Fruit fly (Drosophila melanogaster) whole organism, embryonic: ENCODE measurements around the gene hale.

Source experiments
- Atf6 ChIP-seq: fragments of 200-800 bp; sonication (Bioruptor generic); IDR thresholded peaks from 2 replicates; pipeline ENCODE4 v1.3.6; 2022; ENCODE audit warnings: missing biosample characterization, missing genetic modification characterization
- B-H1 ChIP-seq: fragments of 200-800 bp; sonication (Bioruptor generic); IDR thresholded peaks from 3 replicates; pipeline ENCODE4 v1.3.6; 2022; ENCODE audit warnings: missing biosample characterization, missing genetic modification characterization
- CG10654 ChIP-seq: fragments of 200-800 bp; sonication (Bioruptor generic); optimal IDR thresholded peaks from 2 replicates; lab custom pipeline; 2016; ENCODE audit warnings: missing biosample characterization, missing genetic modification characterization
- CG11456 ChIP-seq: fragments of 200-800 bp; sonication (Bioruptor generic); IDR thresholded peaks from 3 replicates; pipeline ENCODE4 v1.3.6; 2022; ENCODE audit warnings: missing biosample characterization, missing genetic modification characterization
- CG1233 ChIP-seq: fragments of 200-800 bp; sonication (Bioruptor generic); optimal IDR thresholded peaks from 4 replicates; lab custom pipeline; 2018; ENCODE audit warnings: missing biosample characterization, mild to moderate bottlenecking, missing genetic modification characterization
- CG15514 ChIP-seq: fragments of 200-800 bp; sonication (Bioruptor generic); optimal IDR thresholded peaks from 3 replicates; lab custom pipeline; 2017; ENCODE audit warnings: missing biosample characterization, missing genetic modification characterization, mild to moderate bottlenecking, moderate library complexity, missing genetic modification reagents
- CG17912 ChIP-seq: fragments of 200-800 bp; sonication (Bioruptor generic); optimal IDR thresholded peaks from 2 replicates; lab custom pipeline; 2018; ENCODE audit warnings: missing biosample characterization, mild to moderate bottlenecking, missing genetic modification characterization
- CG2199 ChIP-seq: fragments of 200-800 bp; sonication (Bioruptor generic); IDR thresholded peaks from 3 replicates; pipeline ENCODE4 v1.3.6; 2022; ENCODE audit warnings: missing biosample characterization, missing genetic modification characterization
- CG2678 ChIP-seq: fragments of 200-800 bp; sonication (Bioruptor generic); optimal IDR thresholded peaks from 3 replicates; lab custom pipeline; 2019; ENCODE audit warnings: missing biosample characterization, mild to moderate bottlenecking, missing genetic modification characterization, moderate library complexity
- CG31441 ChIP-seq: fragments of 200-800 bp; sonication (Bioruptor generic); IDR thresholded peaks from 2 replicates; pipeline ENCODE4 v1.3.6; 2022; ENCODE audit warnings: missing biosample characterization, missing genetic modification characterization
- CG34224 ChIP-seq: fragments of 200-800 bp; sonication (Bioruptor generic); IDR thresholded peaks from 3 replicates; pipeline ENCODE4 v1.3.6; 2022; ENCODE audit warnings: missing biosample characterization, missing genetic modification characterization; ENCODE audit not compliant: partially characterized antibody
- CG6254 ChIP-seq: fragments of 200-800 bp; sonication (Bioruptor generic); optimal IDR thresholded peaks from 3 replicates; lab custom pipeline; 2017; ENCODE audit warnings: mild to moderate bottlenecking, missing biosample characterization, missing genetic modification reagents, missing genetic modification characterization
- CG7928 ChIP-seq: fragments of 200-800 bp; sonication (Bioruptor generic); optimal IDR thresholded peaks from 2 replicates; lab custom pipeline; 2017; ENCODE audit warnings: missing biosample characterization, mild to moderate bottlenecking, missing genetic modification characterization
- CG7963 ChIP-seq: fragments of 200-800 bp; sonication (Bioruptor generic); IDR thresholded peaks from 3 replicates; pipeline ENCODE4 v1.3.6; 2022; ENCODE audit warnings: missing biosample characterization, missing genetic modification characterization; ENCODE audit not compliant: partially characterized antibody
- CG8765 ChIP-seq: fragments of 200-800 bp; sonication (Bioruptor generic); IDR thresholded peaks from 2 replicates; pipeline ENCODE4 v1.3.6; 2022; ENCODE audit warnings: missing biosample characterization, missing genetic modification characterization
- CkIIα-i1 ChIP-seq: fragments of 200-800 bp; sonication (Bioruptor generic); IDR thresholded peaks from 2 replicates; pipeline ENCODE4 v1.3.6; 2022; ENCODE audit warnings: missing biosample characterization, missing genetic modification characterization
- CrebB ChIP-seq: fragments of 200-800 bp; sonication (Bioruptor generic); optimal IDR thresholded peaks from 3 replicates; lab custom pipeline; 2018; ENCODE audit warnings: missing biosample characterization, mild to moderate bottlenecking, missing genetic modification characterization
- Deaf1 ChIP-seq: fragments of 200-800 bp; optimal IDR thresholded peaks from 3 replicates; lab custom pipeline; 2019; ENCODE audit warnings: missing biosample characterization, mild to moderate bottlenecking, missing genetic modification characterization, moderate library complexity
- Doc2 ChIP-seq: fragments of 200-800 bp; sonication (Bioruptor generic); IDR thresholded peaks from 2 replicates; pipeline ENCODE4 v1.3.6; 2022; ENCODE audit warnings: missing biosample characterization, missing genetic modification characterization
- Doc3 ChIP-seq: fragments of 200-800 bp; sonication (Bioruptor generic); IDR thresholded peaks from 3 replicates; pipeline ENCODE4 v1.3.6; 2022; ENCODE audit warnings: missing biosample characterization, missing genetic modification characterization; ENCODE audit not compliant: partially characterized antibody
- Dref ChIP-seq: fragments of 200-800 bp; sonication (Bioruptor generic); IDR thresholded peaks from 2 replicates; pipeline ENCODE4 v1.3.6; 2022; ENCODE audit warnings: missing biosample characterization, missing genetic modification characterization
- E2f1 ChIP-seq: fragments of 200-800 bp; sonication (Bioruptor generic); IDR thresholded peaks from 2 replicates; pipeline ENCODE4 v1.3.6; 2022; ENCODE audit warnings: missing biosample characterization, missing genetic modification characterization
- Ets97D ChIP-seq: fragments of 200-800 bp; sonication (Bioruptor generic); optimal IDR thresholded peaks from 3 replicates; lab custom pipeline; 2016; ENCODE audit warnings: missing biosample characterization, missing genetic modification characterization
- Jarid2 ChIP-seq: fragments of 200-800 bp; sonication (Bioruptor generic); optimal IDR thresholded peaks from 3 replicates; lab custom pipeline; 2017; ENCODE audit warnings: mild to moderate bottlenecking, missing biosample characterization, missing genetic modification reagents, missing genetic modification characterization
- Trl ChIP-seq, 3 experiments: fragments of >200 bp in 2 of 3; fragments of 200-800 bp in 1 of 3; sonication (Bioruptor generic) in 1 of 3; optimal IDR thresholded peaks; 2 replicates in 1 of 3; 3 replicates in 2 of 3; lab custom pipeline; 2016 to 2017; ENCODE audit warnings: missing biosample characterization in 1 of 3, missing genetic modification characterization in 1 of 3
- caup ChIP-seq: fragments of 200-800 bp; sonication (Bioruptor generic); optimal IDR thresholded peaks from 3 replicates; lab custom pipeline; 2017; ENCODE audit warnings: missing biosample characterization, mild to moderate bottlenecking, missing genetic modification characterization, moderate library complexity; ENCODE audit not compliant: severe bottlenecking
- cg ChIP-seq: fragments of 200-800 bp; sonication (Bioruptor generic); optimal IDR thresholded peaks from 3 replicates; lab custom pipeline; 2019; ENCODE audit warnings: missing biosample characterization, mild to moderate bottlenecking, missing genetic modification characterization, moderate library complexity
- dm ChIP-seq: fragments of 200-800 bp; sonication (Bioruptor generic); optimal IDR thresholded peaks from 3 replicates; lab custom pipeline; 2016; ENCODE audit warnings: missing biosample characterization, missing genetic modification characterization
- ewg ChIP-seq: fragments of 200-800 bp; sonication (Bioruptor generic); optimal IDR thresholded peaks from 3 replicates; lab custom pipeline; 2017; ENCODE audit warnings: mild to moderate bottlenecking, missing biosample characterization, missing genetic modification reagents, missing genetic modification characterization
- fd64A ChIP-seq: fragments of 200-800 bp; sonication (Bioruptor generic); optimal IDR thresholded peaks from 3 replicates; lab custom pipeline; 2018; ENCODE audit warnings: missing biosample characterization, mild to moderate bottlenecking, missing genetic modification characterization
- ftz-f1 ChIP-seq: fragments of 200-800 bp; sonication (Bioruptor generic); optimal IDR thresholded peaks from 2 replicates; lab custom pipeline; 2016; ENCODE audit warnings: missing biosample characterization, missing genetic modification characterization
- gsb ChIP-seq: fragments of 200-800 bp; sonication (Bioruptor generic); IDR thresholded peaks from 2 replicates; pipeline ENCODE4 v1.3.6; 2022; ENCODE audit warnings: missing biosample characterization, missing genetic modification characterization
- gsb-n ChIP-seq: fragments of 200-800 bp; sonication (Bioruptor generic); optimal IDR thresholded peaks from 3 replicates; lab custom pipeline; 2018; ENCODE audit warnings: missing biosample characterization, mild to moderate bottlenecking, missing genetic modification characterization
- gt ChIP-seq: fragments of 200-800 bp; sonication (Bioruptor generic); IDR thresholded peaks from 2 replicates; pipeline ENCODE4 v1.3.6; 2022; ENCODE audit warnings: missing biosample characterization, missing genetic modification characterization
- hkb ChIP-seq, 2 experiments: fragments of 200-800 bp in 1 of 2; fragments of >200 bp in 1 of 2; sonication (Bioruptor generic) in 1 of 2; IDR thresholded peaks in 1 of 2; optimal IDR thresholded peaks in 1 of 2; 2 replicates each; pipeline versions ENCODE4 v1.3.6 to Lab custom; 2017 to 2022; ENCODE audit warnings: missing biosample characterization in 1 of 2, missing genetic modification characterization in 1 of 2
- kah ChIP-seq: fragments of 200-800 bp; sonication (Bioruptor generic); optimal IDR thresholded peaks from 2 replicates; lab custom pipeline; 2018; ENCODE audit warnings: missing biosample characterization, mild to moderate bottlenecking, missing genetic modification characterization
- ken ChIP-seq: fragments of 200-800 bp; sonication (Bioruptor generic); IDR thresholded peaks from 3 replicates; pipeline ENCODE4 v1.3.6; 2022; ENCODE audit warnings: missing biosample characterization, missing genetic modification characterization
- lab ChIP-seq: fragments of 200-800 bp; sonication (Bioruptor generic); optimal IDR thresholded peaks from 3 replicates; lab custom pipeline; 2017; ENCODE audit warnings: missing biosample characterization, missing genetic modification characterization, mild to moderate bottlenecking, moderate library complexity, missing genetic modification reagents
- nau ChIP-seq: fragments of 200-800 bp; sonication (Bioruptor generic); optimal IDR thresholded peaks from 3 replicates; lab custom pipeline; 2017; ENCODE audit warnings: missing biosample characterization, mild to moderate bottlenecking, missing genetic modification characterization, missing genetic modification reagents
- oc ChIP-seq: fragments of 200-800 bp; sonication (Bioruptor generic); optimal IDR thresholded peaks from 2 replicates; lab custom pipeline; 2018; ENCODE audit warnings: missing biosample characterization, mild to moderate bottlenecking, missing genetic modification characterization, moderate library complexity
- pan ChIP-seq, 4 experiments: fragments of >200 bp in 3 of 4; fragments of 200-800 bp in 1 of 4; sonication (Bioruptor generic) in 1 of 4; optimal IDR thresholded peaks in 3 of 4; IDR thresholded peaks in 1 of 4; 2 replicates each; pipeline versions ENCODE4 v1.3.6 to Lab custom; 2017 to 2022; ENCODE audit warnings: missing biosample characterization in 2 of 4, missing genetic modification characterization in 2 of 4, mixed read lengths in 1 of 4
- sens ChIP-seq: fragments of 200-800 bp; sonication (Bioruptor generic); peaks from one replicate; lab custom pipeline; 2016; ENCODE audit warnings: missing biosample characterization, missing genetic modification characterization
- sens-2 ChIP-seq: fragments of 200-800 bp; sonication (Bioruptor generic); IDR thresholded peaks from 2 replicates; pipeline ENCODE4 v1.3.6; 2022; ENCODE audit warnings: missing biosample characterization, missing genetic modification characterization
- sob ChIP-seq: fragments of 200-800 bp; sonication (Bioruptor generic); IDR thresholded peaks from 2 replicates; pipeline ENCODE4 v1.3.6; 2022; ENCODE audit warnings: missing biosample characterization, missing genetic modification characterization
- stc ChIP-seq: fragments of 200-800 bp; sonication (Bioruptor generic); IDR thresholded peaks from 2 replicates; pipeline ENCODE4 v1.3.6; 2022; ENCODE audit warnings: missing biosample characterization, missing genetic modification characterization
- sug ChIP-seq: fragments of 200-800 bp; optimal IDR thresholded peaks from 2 replicates; lab custom pipeline; 2019; ENCODE audit warnings: missing biosample characterization, mild to moderate bottlenecking, missing genetic modification characterization, moderate library complexity
- wek ChIP-seq: fragments of 200-800 bp; sonication (Bioruptor generic); optimal IDR thresholded peaks from 3 replicates; lab custom pipeline; 2018; ENCODE audit warnings: missing biosample characterization, mild to moderate bottlenecking, missing genetic modification characterization, moderate library complexity
- yki ChIP-seq: fragments of >200 bp; optimal IDR thresholded peaks from 3 replicates; lab custom pipeline; 2018

Gene hale

dm6 chr3L:19940349-19940748 lies 45.3 kb downstream of the hale start (continued):
- no peak for TF ChIP-seq oc
- peak; percentile 42 for TF ChIP-seq CG2678
- TF ChIP-seq CG1233 (GFP tag; lab: Kevin White, UChicago): no peak
- TF ChIP-seq CG7928 (GFP tag; lab: Kevin White, UChicago): no peak
- TF ChIP-seq, all 482 proteins: peak for 21

DNA sequence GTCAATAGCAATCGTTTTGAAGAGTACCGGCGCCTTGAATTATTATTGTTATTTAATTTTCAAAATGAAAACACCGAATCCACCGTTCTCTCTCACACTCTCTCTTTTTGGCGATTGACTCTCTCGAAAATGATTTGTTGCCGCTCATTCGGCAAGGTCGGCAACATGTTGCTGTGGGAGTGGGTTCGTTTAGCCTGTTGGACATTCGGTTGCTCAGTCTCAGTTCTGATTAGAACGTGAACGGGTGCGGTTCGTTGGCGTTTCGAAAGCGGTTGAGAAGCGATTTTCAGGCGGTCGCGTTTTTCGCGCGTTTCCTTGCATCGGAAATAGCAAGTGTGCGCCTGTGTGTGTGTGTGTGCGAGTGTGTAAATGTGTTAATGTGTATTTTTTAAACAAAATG lies 46.6 kb downstream of the hale start, which contains the start of gene Ac76E:
Gene Ac76E (plus strand): TSS at position 264 of the 400 bp plus-strand sequence.
- TF ChIP-seq caup (GFP tag; lab: Kevin White, UChicago): peak; percentile 32
- no peak for TF ChIP-seq wek (GFP tag; lab: Kevin White, UChicago)
- no peak for TF ChIP-seq CG31441
- no peak for TF ChIP-seq kah (GFP tag; lab: Kevin White, UChicago)
- no peak for TF ChIP-seq E2f1 (GFP tag; lab: Robert Waterston, UW)
- TF ChIP-seq Atf6: peak; percentile 64
- TF ChIP-seq B-H1 (GFP tag; lab: Robert Waterston, UW): no peak; the same call in 2 of the 3 replicates
- TF ChIP-seq Trl (optimal IDR thresholded peaks at IDR 0.05; lab: Kevin White, UChicago): peak; percentile 67 to 92
- TF ChIP-seq Trl (GFP tag; optimal IDR thresholded peaks at IDR 0.05; lab: Kevin White, UChicago): no peak
- TF ChIP-seq CG17912 (GFP tag; lab: Kevin White, UChicago): no peak
- TF ChIP-seq stc (GFP tag; lab: Robert Waterston, UW): peak; percentile 19; the same call in 1 of the 2 replicates
- peak; percentile 24 for TF ChIP-seq sug
- TF ChIP-seq CG34224 (GFP tag; lab: Robert Waterston, UW): 0 out of 3 replicates have a peak, but pooled peaks have one; percentile 13
- TF ChIP-seq fd64A: no peak
- TF ChIP-seq lab: peak; percentile 51
- peak; percentile 92 for TF ChIP-seq Jarid2 (GFP tag; lab: Kevin White, UChicago)
- TF ChIP-seq nau (GFP tag; lab: Kevin White, UChicago): peak; percentile 28
- TF ChIP-seq gsb-n (tag; lab: Kevin White, UChicago): no peak
- peak; percentile 11; the same call in 1 of the 3 replicates for TF ChIP-seq CG7963 (GFP tag; lab: Robert Waterston, UW)
- TF ChIP-seq CG11456 (GFP tag; lab: Robert Waterston, UW): no peak
- no peak for TF ChIP-seq ewg (GFP tag; lab: Kevin White, UChicago)
- no peak for TF ChIP-seq CG6254 (GFP tag; lab: Kevin White, UChicago)
- no peak for TF ChIP-seq CG8765 (GFP tag; lab: Robert Waterston, UW)
- TF ChIP-seq Doc3 (GFP tag; lab: Robert Waterston, UW): no peak
- no peak for TF ChIP-seq Doc2 (GFP tag; lab: Robert Waterston, UW)
- TF ChIP-seq CG15514 (GFP tag; lab: Kevin White, UChicago): peak; percentile 37
- peak; percentile 93 for TF ChIP-seq ftz-f1 (GFP tag; lab: Kevin White, UChicago)
- no peak for TF ChIP-seq sens-2
- no peak for TF ChIP-seq Ets97D (GFP tag; lab: Kevin White, UChicago)
- no peak for TF ChIP-seq hkb (optimal IDR thresholded peaks at IDR 0.05; lab: Kevin White, UChicago)
- peak; percentile 36; the same call in 1 of the 2 replicates for TF ChIP-seq hkb (GFP tag; IDR thresholded peaks at IDR 0.05; lab: Robert Waterston, UW)
- no peak for TF ChIP-seq yki (lab: Kevin White, UChicago)
- peak; percentile 15 for TF ChIP-seq CrebB (tag; lab: Kevin White, UChicago)
- no peak; the same call in 1 of the 2 replicates for TF ChIP-seq sob (GFP tag; lab: Robert Waterston, UW)
- peak; percentile 37 for TF ChIP-seq cg
- TF ChIP-seq sens (GFP tag; lab: Kevin White, UChicago): no peak
- no peak for TF ChIP-seq dm
- no peak for TF ChIP-seq gsb (GFP tag; lab: Robert Waterston, UW)
- TF ChIP-seq Dref (GFP tag; lab: Robert Waterston, UW): no peak
- no peak for TF ChIP-seq CkIIα-i1 (GFP tag; lab: Robert Waterston, UW)
- peak; percentile 87 for TF ChIP-seq Deaf1
- no peak for TF ChIP-seq gt (GFP tag; lab: Robert Waterston, UW)
- TF ChIP-seq pan (optimal IDR thresholded peaks at IDR 0.05; lab: Kevin White, UChicago): no peak
- TF ChIP-seq pan (GFP tag; optimal IDR thresholded peaks at IDR 0.05 in 1 of 2, IDR thresholded peaks at IDR 0.05 in 1 of 2): peak in 1 of 2 experiments; percentile 17
- no peak for TF ChIP-seq ken (GFP tag; lab: Robert Waterston, UW)
- no peak for TF ChIP-seq CG10654 (GFP tag; lab: Kevin White, UChicago)
- TF ChIP-seq CG2199 (GFP tag; lab: Robert Waterston, UW): peak; percentile 60; the same call in 1 of the 3 replicates
